Fruit fly (Drosophila melanogaster): ENCODE data around the gene Iyd.

DNA sequence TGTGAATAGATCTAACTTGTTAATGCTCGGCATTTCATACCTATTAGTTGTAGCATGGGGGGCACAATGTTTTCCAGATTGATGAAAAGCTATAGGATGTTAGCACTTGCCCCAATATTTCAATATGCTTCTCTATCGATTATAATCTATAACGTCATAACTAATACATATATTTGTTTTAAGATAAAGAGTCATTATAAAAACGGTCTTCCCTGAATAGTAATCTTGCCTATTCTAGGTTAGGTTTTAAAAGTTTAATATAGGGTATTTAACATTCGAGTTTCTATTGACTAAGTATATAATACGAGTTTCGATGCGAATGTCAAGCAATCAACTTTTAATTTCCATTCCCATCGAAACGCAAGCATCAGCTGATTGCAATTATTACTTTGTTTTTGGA is 34.8 kb downstream of the Iyd start, which contains the start of the genes CG6321 and Blos2:
- TF ChIP-seq usp (GFP tag; optimal IDR thresholded peaks at IDR 0.05): no peak
- TF ChIP-seq psq (optimal IDR thresholded peaks at IDR 0.05): no peak
- peak; percentile 87 for TF ChIP-seq pan (optimal IDR thresholded peaks at IDR 0.05)
- TF ChIP-seq Dll (optimal IDR thresholded peaks at IDR 0.05): no peak

Data from whole organism.